Worm (Caenorhabditis elegans) whole organism, L4 larva: Measurements from ENCODE around the gene Y37A1A.4.
A peak's percentile ranks its signal among the peaks of the same experiment; 100 is the strongest.

Experiments
- F44E2.7 ChIP-seq: fragments of 200-800 bp; sonication (Bioruptor generic); IDR thresholded peaks from 2 replicates; pipeline ENCODE4 v2.1.2; 2022; ENCODE audit warnings: missing genetic modification characterization, missing compliant biosample characterization
- T20F7.1 ChIP-seq: fragments of 200-800 bp; sonication (Bioruptor generic); optimal IDR thresholded peaks from 2 replicates; lab custom pipeline; 2018; ENCODE audit warnings: mild to moderate bottlenecking, missing genetic modification characterization, missing compliant biosample characterization
- T26A8.4 ChIP-seq: fragments of 200-800 bp; sonication (Bioruptor generic); IDR thresholded peaks from 2 replicates; pipeline ENCODE4 v1.3.6; 2022; ENCODE audit warnings: missing genetic modification characterization, missing compliant biosample characterization
- Y105C5A.15 ChIP-seq: fragments of 200-800 bp; sonication (Bioruptor generic); IDR thresholded peaks from 2 replicates; pipeline ENCODE4 v1.3.6; 2022; ENCODE audit warnings: missing genetic modification characterization, missing compliant biosample characterization
- Y48G9A.11 ChIP-seq: fragments of 200-800 bp; sonication (Bioruptor generic); IDR thresholded peaks from 2 replicates; pipeline ENCODE4 v1.3.6; 2022; ENCODE audit warnings: missing genetic modification reagents, missing genetic modification characterization, missing compliant biosample characterization
- ZK546.5 ChIP-seq, 2 experiments: sonication (generic microtip); optimal IDR thresholded peaks; 2 replicates each; lab custom pipeline; 2017; ENCODE audit warnings: missing biosample characterization in 2 of 2, missing genetic modification characterization in 2 of 2
- aha-1 ChIP-seq: fragments of 150-350 bp; peaks from one replicate; lab custom pipeline; 2014; ENCODE audit warnings: missing biosample characterization, missing genetic modification characterization
- ceh-20 ChIP-seq: fragments of 200-800 bp; sonication (Bioruptor generic); IDR thresholded peaks from 2 replicates; pipeline ENCODE4 v1.3.6; 2022; ENCODE audit warnings: missing genetic modification reagents, missing genetic modification characterization, missing compliant biosample characterization
- ceh-62 ChIP-seq: sonication (generic microtip); optimal IDR thresholded peaks from 2 replicates; lab custom pipeline; 2017; ENCODE audit warnings: missing biosample characterization, missing genetic modification characterization
- cey-2 ChIP-seq: sonication (generic microtip); optimal IDR thresholded peaks from 3 replicates; lab custom pipeline; 2017; ENCODE audit warnings: missing genetic modification characterization, mild to moderate bottlenecking, missing compliant biosample characterization, antibody characterized with exemption, borderline replicate concordance; ENCODE audit not compliant: insufficient read depth
- dmd-6 ChIP-seq: fragments of 200-800 bp; sonication (Bioruptor generic); IDR thresholded peaks from 2 replicates; pipeline ENCODE4 v1.3.6; 2022; ENCODE audit warnings: missing genetic modification reagents, missing genetic modification characterization, missing compliant biosample characterization
- duxl-1 ChIP-seq: sonication (generic microtip); optimal IDR thresholded peaks from 2 replicates; lab custom pipeline; 2016; ENCODE audit warnings: mild to moderate bottlenecking, missing genetic modification characterization, moderate library complexity, missing compliant biosample characterization; ENCODE audit not compliant: poor library complexity
- egl-27 ChIP-seq: sonication (generic microtip); optimal IDR thresholded peaks from 3 replicates; lab custom pipeline; 2017; ENCODE audit warnings: missing biosample characterization, missing genetic modification reagents, missing genetic modification characterization
- fos-1 ChIP-seq: fragments of 150-350 bp; optimal IDR thresholded peaks from 2 replicates; lab custom pipeline; 2014; ENCODE audit warnings: missing biosample characterization, missing genetic modification characterization
- hlh-11 ChIP-seq: fragments of 200-800 bp; sonication (Bioruptor generic); optimal IDR thresholded peaks from 2 replicates; lab custom pipeline; 2018; ENCODE audit warnings: mild to moderate bottlenecking, missing genetic modification characterization, missing compliant biosample characterization
- lin-39 ChIP-seq: fragments of 150-350 bp; optimal IDR thresholded peaks from 2 replicates; lab custom pipeline; 2014; ENCODE audit warnings: missing biosample characterization, missing genetic modification reagents, missing genetic modification characterization
- lsy-2 ChIP-seq, 2 experiments: fragments of 150-350 bp in 1 of 2; sonication (generic microtip) in 1 of 2; optimal IDR thresholded peaks; 2 replicates each; lab custom pipeline; 2014 to 2017; ENCODE audit warnings: missing biosample characterization in 2 of 2, missing genetic modification characterization in 2 of 2
- madf-5 ChIP-seq, 2 experiments: fragments of 200-800 bp; sonication (Bioruptor generic); IDR thresholded peaks; 2 replicates each; pipeline ENCODE4 v1.3.6; 2022; ENCODE audit warnings: missing compliant biosample characterization in 2 of 2, missing genetic modification characterization in 2 of 2
- madf-9 ChIP-seq: fragments of 200-800 bp; sonication (Bioruptor generic); conservative IDR thresholded peaks from 2 replicates; pipeline ENCODE4 v1.3.6; 2022; ENCODE audit warnings: missing genetic modification reagents, missing genetic modification characterization, missing compliant biosample characterization
- mdl-1 ChIP-seq, 2 experiments: fragments of 150-350 bp in 1 of 2; sonication (generic microtip) in 1 of 2; optimal IDR thresholded peaks; 2 replicates each; lab custom pipeline; 2014 to 2017; ENCODE audit warnings: missing biosample characterization in 2 of 2, missing genetic modification characterization in 2 of 2
- mep-1 ChIP-seq: fragments of 150-350 bp; sonication (generic microtip); optimal IDR thresholded peaks from 3 replicates; lab custom pipeline; 2014; ENCODE audit warnings: missing biosample characterization, missing genetic modification characterization
- mes-2 ChIP-seq: sonication (generic microtip); optimal IDR thresholded peaks from 2 replicates; lab custom pipeline; 2016; ENCODE audit warnings: missing genotype, mild to moderate bottlenecking, missing genetic modification characterization, missing compliant biosample characterization; ENCODE audit not compliant: poor library complexity, severe bottlenecking
- mxl-3 ChIP-seq: fragments of 200-800 bp; sonication (Bioruptor generic); optimal IDR thresholded peaks from 2 replicates; lab custom pipeline; 2018; ENCODE audit warnings: mild to moderate bottlenecking, missing genetic modification characterization, missing compliant biosample characterization
- nhr-111 ChIP-seq: fragments of 200-800 bp; sonication (Bioruptor generic); optimal IDR thresholded peaks from 2 replicates; lab custom pipeline; 2018; ENCODE audit warnings: mild to moderate bottlenecking, missing genetic modification characterization, missing compliant biosample characterization
- nhr-237 ChIP-seq: sonication (generic microtip); optimal IDR thresholded peaks from 2 replicates; lab custom pipeline; 2017; ENCODE audit warnings: missing biosample characterization, missing genetic modification characterization
- nhr-28 ChIP-seq: fragments of 150-350 bp; optimal IDR thresholded peaks from 2 replicates; lab custom pipeline; 2014; ENCODE audit warnings: missing biosample characterization, missing genetic modification characterization
- nhr-48 ChIP-seq: sonication (generic microtip); optimal IDR thresholded peaks from 2 replicates; lab custom pipeline; 2016; ENCODE audit warnings: mild to moderate bottlenecking, missing genetic modification characterization, missing compliant biosample characterization
- nhr-6 ChIP-seq: fragments of 150-350 bp; optimal IDR thresholded peaks from 2 replicates; lab custom pipeline; 2014; ENCODE audit warnings: missing biosample characterization, missing genetic modification characterization
- nhr-76 ChIP-seq: fragments of 150-350 bp; optimal IDR thresholded peaks from 2 replicates; lab custom pipeline; 2014; ENCODE audit warnings: missing biosample characterization, missing genetic modification characterization
- sdz-12 ChIP-seq: fragments of 200-800 bp; sonication (Bioruptor generic); optimal IDR thresholded peaks from 2 replicates; lab custom pipeline; 2018; ENCODE audit warnings: mild to moderate bottlenecking, missing genetic modification characterization, missing compliant biosample characterization
- set-16 ChIP-seq: fragments of 200-800 bp; sonication (Bioruptor generic); IDR thresholded peaks from 2 replicates; pipeline ENCODE4 v1.3.6; 2022; ENCODE audit warnings: missing genetic modification reagents, missing genetic modification characterization, missing compliant biosample characterization
- skn-1 ChIP-seq: fragments of 150-350 bp; optimal IDR thresholded peaks from 2 replicates; lab custom pipeline; 2014; ENCODE audit warnings: missing biosample characterization, missing genetic modification characterization
- snpc-4 ChIP-seq: fragments of 150-350 bp; optimal IDR thresholded peaks from 2 replicates; lab custom pipeline; 2014; ENCODE audit warnings: missing biosample characterization, missing genetic modification characterization
- tag-97 ChIP-seq: fragments of 200-800 bp; sonication (Bioruptor generic); IDR thresholded peaks from 2 replicates; pipeline ENCODE4 v1.3.6; 2022; ENCODE audit warnings: missing genetic modification characterization, missing compliant biosample characterization
- unc-130 ChIP-seq: sonication (generic microtip); optimal IDR thresholded peaks from 2 replicates; lab custom pipeline; 2016; ENCODE audit warnings: missing genetic modification reagents, missing genetic modification characterization, missing compliant biosample characterization
- zfp-2 ChIP-seq: sonication (generic microtip); optimal IDR thresholded peaks from 2 replicates; lab custom pipeline; 2016; ENCODE audit warnings: mild to moderate bottlenecking, missing genetic modification characterization, missing compliant biosample characterization
- zip-11 ChIP-seq: fragments of 200-800 bp; sonication (Bioruptor generic); IDR thresholded peaks from 2 replicates; pipeline ENCODE4 v1.3.6; 2022; ENCODE audit warnings: missing genetic modification characterization, missing compliant biosample characterization
- zip-2 ChIP-seq: fragments of 150-350 bp; optimal IDR thresholded peaks from 2 replicates; lab custom pipeline; 2014; ENCODE audit warnings: missing biosample characterization, missing genetic modification characterization
- ztf-11 ChIP-seq: fragments of 150-350 bp; optimal IDR thresholded peaks from 2 replicates; lab custom pipeline; 2014; ENCODE audit warnings: missing biosample characterization, missing genetic modification characterization

Y37A1A.4 gene

DNA sequence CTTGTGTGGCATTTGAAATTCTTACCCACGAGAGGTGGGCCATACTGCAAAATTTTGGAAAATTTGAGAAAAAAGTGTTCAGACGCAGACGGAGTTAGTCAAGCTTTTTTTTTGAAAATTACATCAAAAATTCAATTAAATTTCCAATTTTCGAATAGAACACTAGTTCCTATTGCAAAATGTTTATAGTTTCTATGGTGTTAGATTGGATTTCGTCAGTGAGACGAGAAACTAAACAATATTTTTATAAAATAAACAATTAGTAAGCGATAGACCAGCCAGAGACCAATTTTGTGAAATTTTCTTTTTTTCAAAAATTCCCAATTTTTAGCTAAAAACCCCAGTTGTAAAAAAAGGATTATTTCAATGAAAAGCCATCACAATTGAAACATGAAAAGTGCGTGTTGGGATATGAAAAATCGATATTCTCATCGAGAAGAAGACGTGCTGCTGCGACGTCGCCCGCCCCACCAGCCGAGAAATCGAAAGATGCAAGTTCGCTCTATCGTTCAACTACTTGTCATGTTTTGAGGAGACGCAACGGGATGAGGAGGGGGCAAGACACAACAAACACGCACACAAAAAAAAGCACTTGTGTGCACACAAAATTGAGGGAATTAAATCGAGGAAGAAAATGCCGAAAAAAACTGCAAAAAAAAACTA, 45.7 kb downstream of the Y37A1A.4 start, which contains the start of gene dnbp-1 (continued):
- TF ChIP-seq F44E2.7 (GFP tag; lab: Robert Waterston, UW) (no peak), unc-130 (no peak), aha-1 (no peak), sdz-12 (GFP tag; lab: Kevin White, UChicago) (no peak), ceh-20 (GFP tag; lab: Robert Waterston, UW) (no peak), T20F7.1 (GFP tag; lab: Kevin White, UChicago) (no peak), mep-1 (peak; percentile 88), skn-1 (tag; lab: Kevin White, UChicago) (no peak), Y48G9A.11 (GFP tag; lab: Robert Waterston, UW) (no peak), mdl-1 (tag; optimal IDR thresholded peaks at IDR 0.05; lab: Kevin White, UChicago) (peak in 1 of 2 experiments; percentile 2), nhr-76 (tag; lab: Kevin White, UChicago) (no peak), zip-11 (GFP tag; lab: Robert Waterston, UW) (no peak), egl-27 (no peak), zip-2 (tag; lab: Kevin White, UChicago) (no peak), fos-1 (no peak), nhr-237 (no peak), tag-97 (GFP tag; lab: Robert Waterston, UW) (no peak), zfp-2 (tag; lab: Kevin White, UChicago) (no peak), mes-2 (tag; lab: Kevin White, UChicago) (no peak), cey-2 (tag; lab: Kevin White, UChicago) (no peak), lin-39 (tag; lab: Kevin White, UChicago) (no peak), T26A8.4 (GFP tag; lab: Robert Waterston, UW) (no peak), lsy-2 (tag; optimal IDR thresholded peaks at IDR 0.05; lab: Kevin White, UChicago) (peak in 1 of 2 experiments; percentile 46), nhr-28 (peak; percentile 79), hlh-11 (tag; lab: Kevin White, UChicago) (no peak), madf-5 (GFP tag; IDR thresholded peaks at IDR 0.05; lab: Robert Waterston, UW) (no peak), nhr-6 (tag; lab: Kevin White, UChicago) (peak; percentile 79), dmd-6 (GFP tag; lab: Robert Waterston, UW) (no peak), mxl-3 (GFP tag; lab: Kevin White, UChicago) (peak; percentile 73), ZK546.5 (tag; optimal IDR thresholded peaks at IDR 0.05; lab: Kevin White, UChicago) (no peak), Y105C5A.15 (GFP tag; lab: Robert Waterston, UW) (no peak)

ce11 chrIV:13982425-13982824, 48.2 kb downstream of the Y37A1A.4 start, which contains the start of gene gei-18:
gei-18 (minus strand) TSS chrIV:13982525.
- TF ChIP-seq ceh-62 (tag; lab: Kevin White, UChicago) (no peak), nhr-111 (GFP tag; lab: Kevin White, UChicago) (no peak), set-16 (GFP tag; lab: Robert Waterston, UW) (no peak), cey-2 (tag; lab: Kevin White, UChicago) (no peak), duxl-1 (tag; lab: Kevin White, UChicago) (no peak), snpc-4 (no peak), sdz-12 (GFP tag; lab: Kevin White, UChicago) (no peak), nhr-48 (tag; lab: Kevin White, UChicago) (no peak), ztf-11 (tag; lab: Kevin White, UChicago) (no peak), madf-9 (GFP tag; lab: Robert Waterston, UW) (no peak)
